Worm (Caenorhabditis elegans) whole organism, L3 larva: Measurements from ENCODE around the gene C06H2.2.

Experiments used
- aly-2 ChIP-seq: fragments of 150-350 bp; optimal IDR thresholded peaks from 2 replicates; lab custom pipeline; 2014; ENCODE audit warnings: missing biosample characterization, missing genetic modification characterization
- ceh-82 ChIP-seq: fragments of 150-350 bp; optimal IDR thresholded peaks from 2 replicates; lab custom pipeline; 2014; ENCODE audit warnings: missing biosample characterization, missing genetic modification characterization
- ceh-9 ChIP-seq: sonication (generic microtip); optimal IDR thresholded peaks from 2 replicates; lab custom pipeline; 2018; ENCODE audit warnings: missing biosample characterization, missing genetic modification characterization
- elt-3 ChIP-seq, 3 experiments: fragments of 150-350 bp in 1 of 3; sonication (generic microtip) in 2 of 3; optimal IDR thresholded peaks; 2 replicates in 2 of 3; 4 replicates in 1 of 3; lab custom pipeline; 2014 to 2017; ENCODE audit warnings: missing biosample characterization in 3 of 3, missing genetic modification characterization in 3 of 3
- hmg-11 ChIP-seq: sonication (generic microtip); optimal IDR thresholded peaks from 2 replicates; lab custom pipeline; 2016; ENCODE audit warnings: missing genetic modification characterization, missing compliant biosample characterization
- lsy-12 ChIP-seq: sonication (generic microtip); optimal IDR thresholded peaks from 2 replicates; lab custom pipeline; 2016; ENCODE audit warnings: mild to moderate bottlenecking, missing genetic modification characterization, missing compliant biosample characterization
- mdl-1 ChIP-seq: fragments of 150-350 bp; optimal IDR thresholded peaks from 2 replicates; lab custom pipeline; 2014; ENCODE audit warnings: missing biosample characterization, missing genetic modification characterization
- nfya-1 ChIP-seq: sonication (generic microtip); optimal IDR thresholded peaks from 2 replicates; lab custom pipeline; 2017; ENCODE audit warnings: missing genetic modification characterization, mild to moderate bottlenecking, missing compliant biosample characterization, antibody characterized with exemption, moderate library complexity; ENCODE audit not compliant: insufficient read depth
- pqm-1 ChIP-seq: fragments of 150-350 bp; optimal IDR thresholded peaks from 2 replicates; lab custom pipeline; 2017; ENCODE audit warnings: missing biosample characterization, missing genetic modification characterization, inconsistent platforms
- skn-1 ChIP-seq: fragments of 150-350 bp; optimal IDR thresholded peaks from 2 replicates; lab custom pipeline; 2014; ENCODE audit warnings: missing biosample characterization, missing genetic modification characterization
- unc-62 ChIP-seq: fragments of 150-350 bp; sonication (generic microtip); optimal IDR thresholded peaks from 4 replicates; lab custom pipeline; 2014; ENCODE audit warnings: missing biosample characterization, missing genetic modification reagents, missing genetic modification characterization
- ztf-11 ChIP-seq: fragments of 150-350 bp; optimal IDR thresholded peaks from 2 replicates; lab custom pipeline; 2014; ENCODE audit warnings: missing biosample characterization, missing genetic modification characterization

ce11 chrV:11082475-11082874 is 42.5 kb upstream of the C06H2.2 start:
- no peak for TF ChIP-seq mdl-1 (tag; lab: Kevin White, UChicago)
- TF ChIP-seq ceh-9 (tag; lab: Kevin White, UChicago) = no peak
- no peak for TF ChIP-seq unc-62 (GFP tag; lab: Kevin White, UChicago)
- TF ChIP-seq hmg-11 (tag; lab: Kevin White, UChicago) = no peak
- no peak for TF ChIP-seq elt-3 (tag; optimal IDR thresholded peaks at IDR 0.05; lab: Kevin White, UChicago)
- no peak for TF ChIP-seq ztf-11 (tag; lab: Kevin White, UChicago)
- no peak for TF ChIP-seq pqm-1
- TF ChIP-seq skn-1 (tag; lab: Kevin White, UChicago) = no peak
- TF ChIP-seq nfya-1 (tag; lab: Kevin White, UChicago) = peak; percentile 12
- no peak for TF ChIP-seq lsy-12 (tag; lab: Kevin White, UChicago)
- no peak for TF ChIP-seq aly-2 (tag; lab: Kevin White, UChicago)
- TF ChIP-seq ceh-82 (tag; lab: Kevin White, UChicago) = no peak
